Fruit fly (Drosophila melanogaster): Measurements from ENCODE around the gene CG7202.

The CG7202 gene

DNA sequence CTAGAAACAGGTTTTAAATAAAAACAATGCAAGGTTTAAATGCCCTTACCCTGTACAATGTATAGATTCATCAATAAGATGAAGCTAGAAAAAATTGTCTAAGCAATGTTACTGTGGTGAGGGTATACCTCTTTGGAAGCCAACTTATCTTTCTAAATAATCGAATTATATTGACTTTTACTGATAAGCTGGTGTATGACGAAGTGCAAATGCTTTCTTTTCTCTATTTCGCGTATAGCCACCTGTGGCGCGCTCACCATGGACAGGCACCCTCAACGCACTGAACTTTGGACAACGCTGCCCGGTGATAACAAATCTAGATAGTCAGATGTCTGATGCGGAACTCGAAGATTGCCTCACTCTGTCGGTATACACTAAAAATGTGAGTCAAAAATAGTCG is 9.4 kb upstream of the CG7202 start:
- TF ChIP-seq CG34367 (tag; optimal IDR thresholded peaks at IDR 0.05) (no peak), CG10348 (GFP tag; IDR thresholded peaks at IDR 0.05) (no peak), CG13204 (GFP tag; optimal IDR thresholded peaks at IDR 0.05) (no peak), Ets98B (GFP tag; IDR thresholded peaks at IDR 0.05) (no peak), Snoo (tag; optimal IDR thresholded peaks at IDR 0.05) (no peak), CG17806 (tag; optimal IDR thresholded peaks at IDR 0.05) (no peak), gl (tag; optimal IDR thresholded peaks at IDR 0.05) (no peak), CG15710 (tag; optimal IDR thresholded peaks at IDR 0.05) (no peak), CG8159 (tag; optimal IDR thresholded peaks at IDR 0.05) (no peak), CG4496 (GFP tag; IDR thresholded peaks at IDR 0.05) (no peak), CG14655 (GFP tag; optimal IDR thresholded peaks at IDR 0.05) (no peak), rn (GFP tag; IDR thresholded peaks at IDR 0.05) (no peak), Pif1A (GFP tag; optimal IDR thresholded peaks at IDR 0.05) (no peak), EcR (GFP tag; optimal IDR thresholded peaks at IDR 0.05) (no peak), fd96Ca (GFP tag; IDR thresholded peaks at IDR 0.05) (no peak), Pif1B (GFP tag; optimal IDR thresholded peaks at IDR 0.05) (no peak)

DNA sequence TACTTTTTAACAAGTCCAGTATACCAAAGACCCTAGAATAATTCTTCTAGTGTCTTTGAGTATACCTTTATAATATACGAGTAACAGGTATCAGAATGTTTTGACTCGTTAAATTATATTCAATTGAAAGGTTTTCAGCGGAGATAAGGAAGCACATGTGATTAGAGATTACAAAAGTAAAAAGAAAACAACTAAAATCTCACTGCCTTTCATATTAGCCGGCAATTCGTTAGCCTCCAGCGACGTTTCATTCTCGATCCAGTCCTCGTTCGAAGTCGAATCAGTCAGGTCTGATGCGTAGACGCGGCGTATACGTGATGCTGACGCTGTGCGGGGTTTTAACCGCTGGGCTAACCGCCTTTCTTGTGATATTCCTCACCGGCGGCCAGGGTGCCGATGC is 8.6 kb upstream of the CG7202 start, which contains the start of gene Est-Q:
Gene Est-Q (plus strand): TSS at position 250 of the 400 bp plus-strand sequence.
- TF ChIP-seq D1 (tag; optimal IDR thresholded peaks at IDR 0.05), result no peak
- no peak for TF ChIP-seq fd96Ca (GFP tag; IDR thresholded peaks at IDR 0.05)
- TF ChIP-seq gl (tag; optimal IDR thresholded peaks at IDR 0.05), result no peak
- TF ChIP-seq CG15710 (tag; optimal IDR thresholded peaks at IDR 0.05), result no peak
- no peak for TF ChIP-seq Snoo (tag; optimal IDR thresholded peaks at IDR 0.05)
- TF ChIP-seq CG9948 (tag; optimal IDR thresholded peaks at IDR 0.05), result no peak
- no peak for TF ChIP-seq Ets98B (GFP tag; IDR thresholded peaks at IDR 0.05)
- TF ChIP-seq CG34367 (tag; optimal IDR thresholded peaks at IDR 0.05), result no peak
- no peak for TF ChIP-seq CG8301 (tag; optimal IDR thresholded peaks at IDR 0.05)
- TF ChIP-seq CG32121 (GFP tag; IDR thresholded peaks at IDR 0.05), result no peak
- no peak for TF ChIP-seq CG4496 (GFP tag; IDR thresholded peaks at IDR 0.05)
- TF ChIP-seq rn (GFP tag; IDR thresholded peaks at IDR 0.05), result no peak
- TF ChIP-seq CG12605 (GFP tag; IDR thresholded peaks at IDR 0.05), result no peak
- TF ChIP-seq CG17806 (tag; optimal IDR thresholded peaks at IDR 0.05), result no peak
- TF ChIP-seq Pif1B (GFP tag; optimal IDR thresholded peaks at IDR 0.05), result no peak

DNA sequence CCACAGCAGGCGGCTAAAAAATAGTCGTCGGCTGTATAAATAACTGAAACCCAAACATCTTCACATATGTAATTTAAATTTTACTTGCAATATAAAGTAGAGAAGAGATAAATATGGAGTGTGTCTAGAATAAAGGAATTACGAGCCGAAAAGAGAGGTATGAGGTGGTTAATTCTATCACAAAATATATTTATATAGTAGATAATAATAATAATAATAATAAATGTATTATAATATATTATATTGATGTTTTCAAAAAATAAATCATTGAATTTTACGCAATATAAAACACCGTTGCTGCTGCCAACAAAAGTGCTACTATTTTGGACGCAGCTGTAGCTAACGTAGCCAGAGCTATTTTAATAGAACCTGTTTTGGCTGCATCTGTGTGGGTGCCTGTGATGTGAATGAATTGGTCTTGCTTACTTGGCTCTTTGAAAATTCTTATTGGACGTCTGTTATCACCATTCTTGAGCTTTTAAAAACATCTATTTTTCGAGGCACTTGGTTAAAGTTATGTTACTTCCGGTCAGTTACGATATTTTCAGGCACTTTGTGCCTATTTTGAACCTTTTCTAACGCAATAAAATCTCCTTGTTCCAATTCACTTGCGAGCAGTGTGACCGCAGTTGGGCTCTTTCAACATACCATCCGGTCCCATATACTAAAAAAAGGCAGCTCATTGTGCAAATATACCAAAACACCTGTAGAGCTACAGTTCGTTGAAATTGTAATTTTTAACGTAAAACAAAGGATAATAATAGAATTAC is 4.5 kb upstream of the CG7202 start, which contains the start of gene Hr78:
Gene Hr78 (minus strand): TSS at position 630 of the 770 bp plus-strand sequence.
- TF ChIP-seq CG8159 (tag; optimal IDR thresholded peaks at IDR 0.05) (peak; percentile 84), Ets98B (GFP tag; IDR thresholded peaks at IDR 0.05) (no peak; the same call in 1 of the 2 replicates), CG14655 (GFP tag; optimal IDR thresholded peaks at IDR 0.05) (no peak), Snoo (tag; optimal IDR thresholded peaks at IDR 0.05) (peak; percentile 71), Pif1A (GFP tag; optimal IDR thresholded peaks at IDR 0.05) (no peak), CG15710 (tag; optimal IDR thresholded peaks at IDR 0.05) (peak; percentile 84), CG10348 (GFP tag; IDR thresholded peaks at IDR 0.05) (no peak), fd96Ca (GFP tag; IDR thresholded peaks at IDR 0.05) (peak; percentile 46; the same call in 1 of the 3 replicates), Pif1B (GFP tag; optimal IDR thresholded peaks at IDR 0.05) (peak; percentile 65), CG17806 (tag; optimal IDR thresholded peaks at IDR 0.05) (peak; percentile 75), CG9948 (tag; optimal IDR thresholded peaks at IDR 0.05) (peak; percentile 83), D1 (tag; optimal IDR thresholded peaks at IDR 0.05) (peak; percentile 75), CG8301 (tag; optimal IDR thresholded peaks at IDR 0.05) (peak; percentile 81), rn (GFP tag; IDR thresholded peaks at IDR 0.05) (no peak), CG32121 (GFP tag; IDR thresholded peaks at IDR 0.05) (peak; percentile 73), gl (tag; optimal IDR thresholded peaks at IDR 0.05) (peak; percentile 19), CG13204 (GFP tag; optimal IDR thresholded peaks at IDR 0.05) (no peak), CG12605 (GFP tag; IDR thresholded peaks at IDR 0.05) (peak; percentile 35), EcR (GFP tag; optimal IDR thresholded peaks at IDR 0.05) (peak; percentile 77), CG34367 (tag; optimal IDR thresholded peaks at IDR 0.05) (peak; percentile 60), CG4496 (GFP tag; IDR thresholded peaks at IDR 0.05) (peak; percentile 63; the same call in 2 of the 3 replicates)

DNA sequence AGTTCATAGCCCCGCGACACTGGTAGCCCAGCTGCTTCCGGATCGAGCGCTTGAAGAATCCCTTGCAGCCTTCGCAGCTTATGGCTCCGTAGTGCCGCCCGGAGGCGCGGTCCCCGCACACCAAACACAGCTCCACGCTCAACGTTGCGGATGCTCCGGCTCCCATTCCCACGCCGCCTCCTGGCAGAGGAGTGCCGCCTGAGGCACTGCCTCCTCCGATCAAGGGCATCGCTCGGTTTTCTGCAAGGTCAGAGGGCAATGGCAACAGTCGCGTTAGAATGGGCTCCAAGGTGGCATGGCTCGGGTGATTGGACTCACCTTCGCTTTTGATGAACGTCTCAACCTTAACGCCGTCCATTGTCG is 3.9 kb upstream of the CG7202 start:
- TF ChIP-seq fd96Ca (GFP tag; IDR thresholded peaks at IDR 0.05) (no peak), CG8159 (tag; optimal IDR thresholded peaks at IDR 0.05) (no peak), CG32121 (GFP tag; IDR thresholded peaks at IDR 0.05) (no peak), Ets98B (GFP tag; IDR thresholded peaks at IDR 0.05) (no peak), Snoo (tag; optimal IDR thresholded peaks at IDR 0.05) (no peak), CG12605 (GFP tag; IDR thresholded peaks at IDR 0.05) (no peak), Pif1B (GFP tag; optimal IDR thresholded peaks at IDR 0.05) (no peak), CG8301 (tag; optimal IDR thresholded peaks at IDR 0.05) (no peak), CG13204 (GFP tag; optimal IDR thresholded peaks at IDR 0.05) (no peak), CG15710 (tag; optimal IDR thresholded peaks at IDR 0.05) (no peak), CG4496 (GFP tag; IDR thresholded peaks at IDR 0.05) (no peak), CG14655 (GFP tag; optimal IDR thresholded peaks at IDR 0.05) (no peak), gl (tag; optimal IDR thresholded peaks at IDR 0.05) (no peak)

DNA sequence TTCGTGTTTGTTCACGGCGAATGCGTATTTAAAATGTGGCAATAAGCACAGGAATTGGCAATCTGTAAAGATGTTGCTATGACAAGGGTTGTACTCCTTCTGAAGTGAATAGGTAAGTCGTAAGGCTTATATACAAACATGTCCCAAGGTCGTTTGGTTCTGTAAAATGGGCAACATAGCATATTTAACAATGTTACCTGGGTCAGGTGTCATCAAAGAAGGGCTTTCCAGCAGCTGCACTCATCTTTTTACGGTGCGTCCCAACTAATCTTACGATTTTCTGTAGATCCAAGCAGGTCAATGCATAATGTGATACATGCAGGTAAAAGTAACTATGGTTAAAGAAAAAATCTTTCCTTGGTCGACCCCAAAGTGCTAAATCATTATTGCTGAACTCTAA is 2.1 kb downstream of the CG7202 start, which contains the start of gene Neu2:
Gene Neu2 (minus strand): TSS at position 101 of the 400 bp plus-strand sequence.
- TF ChIP-seq CG34367 (tag; optimal IDR thresholded peaks at IDR 0.05) (no peak), CG15710 (tag; optimal IDR thresholded peaks at IDR 0.05) (no peak), CG13204 (GFP tag; optimal IDR thresholded peaks at IDR 0.05) (no peak), CG8159 (tag; optimal IDR thresholded peaks at IDR 0.05) (no peak), CG8301 (tag; optimal IDR thresholded peaks at IDR 0.05) (no peak), CG17806 (tag; optimal IDR thresholded peaks at IDR 0.05) (no peak), Pif1B (GFP tag; optimal IDR thresholded peaks at IDR 0.05) (no peak), Pif1A (GFP tag; optimal IDR thresholded peaks at IDR 0.05) (no peak), fd96Ca (GFP tag; IDR thresholded peaks at IDR 0.05) (no peak), CG10348 (GFP tag; IDR thresholded peaks at IDR 0.05) (no peak), Snoo (tag; optimal IDR thresholded peaks at IDR 0.05) (no peak), EcR (GFP tag; optimal IDR thresholded peaks at IDR 0.05) (no peak)

Measured in whole organism, pupa.